Fruit fly (Drosophila melanogaster): ENCODE data around the gene Tom.
A peak's percentile ranks its signal among the peaks of the same experiment; 100 is the strongest.

dm6 chr3L:14973251-14973625 lies 4.1 kb downstream of the Tom start:
- TF ChIP-seq Ets21C (GFP tag; optimal IDR thresholded peaks at IDR 0.05) (no peak), Sox102F (GFP tag; optimal IDR thresholded peaks at IDR 0.05) (peak; percentile 10), fkh (GFP tag; optimal IDR thresholded peaks at IDR 0.05) (no peak), CG3919 (GFP tag; optimal IDR thresholded peaks at IDR 0.05) (peak; percentile 11), CG6163 (GFP tag; IDR thresholded peaks at IDR 0.05) (peak; percentile 48; the same call in 1 of the 3 replicates), CG6854 (GFP tag; optimal IDR thresholded peaks at IDR 0.05) (no peak)

All from whole organism, prepupa.